Fruit fly (Drosophila melanogaster) S2 (cell line): Measurements from ENCODE around the gene eloF.

Experiments
- CG8478 ChIP-seq: fragments of >200 bp; optimal IDR thresholded peaks from 2 replicates; lab custom pipeline; 2018
- CTCF ChIP-seq, 2 experiments: fragments of >200 bp; optimal IDR thresholded peaks; 2 replicates each; lab custom pipeline; 2018

DNA sequence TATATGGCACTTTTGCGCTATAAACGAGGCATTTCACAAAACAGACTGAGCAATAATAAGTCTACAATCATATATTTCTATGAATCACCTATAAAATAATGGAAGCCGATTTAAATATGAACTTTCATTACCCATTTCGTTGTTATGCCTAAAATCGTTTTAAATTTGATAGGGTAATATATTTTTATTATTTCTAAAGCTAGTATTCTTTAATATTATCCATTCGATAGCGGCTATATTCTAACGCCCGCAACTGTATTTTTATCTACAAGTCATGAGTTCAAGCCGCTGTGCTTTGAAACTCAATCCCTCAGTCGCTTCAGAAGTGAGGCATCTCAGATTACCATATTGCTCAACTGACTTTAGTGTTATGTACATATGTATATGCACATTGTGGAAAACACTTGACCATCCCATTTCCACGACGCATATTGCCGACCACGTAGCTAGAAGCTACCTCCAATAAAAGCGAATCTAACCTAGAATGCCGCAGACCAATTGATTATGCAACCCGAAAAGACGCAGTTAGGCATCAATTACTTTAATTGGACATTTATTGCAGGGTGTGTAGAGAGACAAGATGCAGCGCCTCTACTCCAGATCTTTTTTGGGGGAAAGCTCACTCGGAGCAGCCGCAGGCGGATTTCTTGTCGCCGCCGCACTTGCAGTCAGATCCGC, 30.6 kb upstream of the eloF start:
- TF ChIP-seq CTCF (optimal IDR thresholded peaks at IDR 0.05; lab: Kevin White, UChicago) (no peak), CG8478 (lab: Kevin White, UChicago) (no peak)
